Worm (Caenorhabditis elegans) whole organism, early embryonic: ENCODE results near the gene msp-40.

Experiments
- B0310.2 ChIP-seq: sonication (generic microtip); optimal IDR thresholded peaks from 2 replicates; lab custom pipeline; 2016; ENCODE audit warnings: mild to moderate bottlenecking, missing genetic modification characterization, missing compliant biosample characterization
- ama-1 ChIP-seq: fragments of 150-350 bp; optimal IDR thresholded peaks from 2 replicates; lab custom pipeline; 2014
- ets-7 ChIP-seq: sonication (generic microtip); optimal IDR thresholded peaks from 2 replicates; lab custom pipeline; 2016; ENCODE audit warnings: missing genotype, missing genetic modification characterization, missing compliant biosample characterization
- flt-1 ChIP-seq: fragments of 200-800 bp; sonication (Bioruptor generic); IDR thresholded peaks from 2 replicates; pipeline ENCODE4 v1.3.6; 2022; ENCODE audit warnings: missing genetic modification characterization, missing compliant biosample characterization
- hmbx-1 ChIP-seq: sonication (generic microtip); optimal IDR thresholded peaks from 2 replicates; lab custom pipeline; 2016; ENCODE audit warnings: mild to moderate bottlenecking, missing genetic modification characterization, missing compliant biosample characterization
- pes-1 ChIP-seq: fragments of 200-800 bp; sonication (Bioruptor generic); IDR thresholded peaks from 2 replicates; pipeline ENCODE4 v1.3.6; 2022; ENCODE audit warnings: missing genetic modification reagents, missing genetic modification characterization, missing compliant biosample characterization
- scrt-1 ChIP-seq: fragments of 200-800 bp; sonication (Bioruptor generic); IDR thresholded peaks from 2 replicates; pipeline ENCODE4 v1.3.6; 2022; ENCODE audit warnings: missing genetic modification characterization, missing compliant biosample characterization
- sea-1 ChIP-seq: fragments of 200-800 bp; sonication (Bioruptor generic); conservative IDR thresholded peaks from 2 replicates; pipeline ENCODE4 v1.3.6; 2022; ENCODE audit warnings: missing genetic modification characterization, missing compliant biosample characterization
- tbx-37 ChIP-seq: fragments of 200-800 bp; sonication (Bioruptor generic); conservative IDR thresholded peaks from 2 replicates; pipeline ENCODE4 v1.3.6; 2022; ENCODE audit warnings: missing genetic modification reagents, missing genetic modification characterization, missing compliant biosample characterization
- tra-4 ChIP-seq: sonication (generic microtip); optimal IDR thresholded peaks from 2 replicates; lab custom pipeline; 2017; ENCODE audit warnings: missing genetic modification characterization, missing compliant biosample characterization

ce11 chrII:4867476-4867875, 42.3 kb downstream of the msp-40 start, which contains the start of gene col-17:
- TF ChIP-seq tra-4 (tag; lab: Kevin White, UChicago) (no peak), hmbx-1 (tag; lab: Kevin White, UChicago) (no peak), pes-1 (no peak), scrt-1 (GFP tag; lab: Robert Waterston, UW) (no peak), ama-1 (lab: Kevin White, UChicago) (no peak), ets-7 (no peak), flt-1 (GFP tag; lab: Robert Waterston, UW) (no peak), tbx-37 (GFP tag; lab: Robert Waterston, UW) (no peak), sea-1 (GFP tag; lab: Robert Waterston, UW) (no peak), B0310.2 (tag; lab: Kevin White, UChicago) (no peak)
